Fruit fly (Drosophila melanogaster) whole organism, prepupa: ENCODE results near the gene Acsx2.

ENCODE experiments used
- CG10631 ChIP-seq: fragments of 200-800 bp; sonication (Bioruptor generic); optimal IDR thresholded peaks from 2 replicates; lab custom pipeline; 2016; ENCODE audit warnings: missing biosample characterization, missing genetic modification characterization
- CG10669 ChIP-seq: fragments of 200-800 bp; sonication (Bioruptor generic); optimal IDR thresholded peaks from 3 replicates; lab custom pipeline; 2018; ENCODE audit warnings: missing biosample characterization, mild to moderate bottlenecking, missing genetic modification characterization, moderate library complexity
- CG11762 ChIP-seq: fragments of 200-800 bp; sonication (Bioruptor generic); optimal IDR thresholded peaks from 3 replicates; lab custom pipeline; 2016; ENCODE audit warnings: missing biosample characterization, missing genetic modification characterization; ENCODE audit not compliant: insufficient read depth
- CG11902 ChIP-seq: fragments of 200-800 bp; sonication (Bioruptor generic); optimal IDR thresholded peaks from 3 replicates; lab custom pipeline; 2016; ENCODE audit warnings: missing biosample characterization, missing genetic modification characterization
- CG1621 ChIP-seq: fragments of 200-800 bp; sonication (Bioruptor generic); optimal IDR thresholded peaks from 3 replicates; lab custom pipeline; 2018; ENCODE audit warnings: missing biosample characterization, mild to moderate bottlenecking, missing genetic modification characterization
- CG3032 ChIP-seq: fragments of 200-800 bp; optimal IDR thresholded peaks from 2 replicates; lab custom pipeline; 2019; ENCODE audit warnings: missing biosample characterization, mild to moderate bottlenecking, missing genetic modification characterization, moderate library complexity
- CG3919 ChIP-seq: fragments of 200-800 bp; sonication (Bioruptor generic); optimal IDR thresholded peaks from 3 replicates; lab custom pipeline; 2016; ENCODE audit warnings: missing biosample characterization, missing genetic modification characterization
- CG4318 ChIP-seq: fragments of 200-800 bp; sonication (Bioruptor generic); optimal IDR thresholded peaks from 3 replicates; lab custom pipeline; 2017; ENCODE audit warnings: missing biosample characterization, mild to moderate bottlenecking, missing genetic modification characterization
- CG6163 ChIP-seq: fragments of 200-800 bp; sonication (Bioruptor generic); IDR thresholded peaks from 3 replicates; pipeline ENCODE4 v1.3.6; 2022; ENCODE audit warnings: missing biosample characterization, missing genetic modification characterization
- CG6276 ChIP-seq: fragments of 200-800 bp; sonication (Bioruptor generic); optimal IDR thresholded peaks from 2 replicates; lab custom pipeline; 2017; ENCODE audit warnings: missing biosample characterization, mild to moderate bottlenecking, missing genetic modification characterization
- CG6792 ChIP-seq: fragments of 200-800 bp; sonication (Bioruptor generic); optimal IDR thresholded peaks from 3 replicates; lab custom pipeline; 2016; ENCODE audit warnings: missing biosample characterization, missing genetic modification characterization
- CG6854 ChIP-seq: fragments of 200-800 bp; sonication (Bioruptor generic); optimal IDR thresholded peaks from 2 replicates; lab custom pipeline; 2017; ENCODE audit warnings: missing biosample characterization, mild to moderate bottlenecking, missing genetic modification characterization
- CG7368 ChIP-seq: fragments of 200-800 bp; sonication (Bioruptor generic); optimal IDR thresholded peaks from 3 replicates; lab custom pipeline; 2016; ENCODE audit warnings: missing biosample characterization, missing genetic modification characterization
- CG8119 ChIP-seq: fragments of 200-800 bp; sonication (Bioruptor generic); IDR thresholded peaks from 3 replicates; pipeline ENCODE4 v1.3.6; 2022; ENCODE audit warnings: missing biosample characterization, missing genetic modification characterization
- CG8319 ChIP-seq: fragments of 200-800 bp; sonication (Bioruptor generic); optimal IDR thresholded peaks from 3 replicates; lab custom pipeline; 2016; ENCODE audit warnings: missing biosample characterization, missing genetic modification characterization
- CG9139 ChIP-seq: fragments of 200-800 bp; sonication (Bioruptor generic); optimal IDR thresholded peaks from 3 replicates; lab custom pipeline; 2017; ENCODE audit warnings: missing biosample characterization, mild to moderate bottlenecking, missing genetic modification characterization
- Eip93F ChIP-seq: fragments of 200-800 bp; sonication (Bioruptor generic); optimal IDR thresholded peaks from 2 replicates; lab custom pipeline; 2016; ENCODE audit warnings: missing biosample characterization, mild to moderate bottlenecking, missing genetic modification characterization
- Ets21C ChIP-seq: fragments of 200-800 bp; sonication (Bioruptor generic); optimal IDR thresholded peaks from 3 replicates; lab custom pipeline; 2016; ENCODE audit warnings: missing biosample characterization, missing genetic modification characterization
- Gug ChIP-seq: fragments of 200-800 bp; sonication (Bioruptor generic); IDR thresholded peaks from 2 replicates; pipeline ENCODE4 v1.3.6; 2022; ENCODE audit warnings: missing biosample characterization, missing genetic modification characterization
- Hr38 ChIP-seq: sonication (Bioruptor generic); optimal IDR thresholded peaks from 2 replicates; lab custom pipeline; 2016; ENCODE audit warnings: missing biosample characterization, missing genetic modification characterization
- Hr39 ChIP-seq: fragments of 200-800 bp; sonication (Bioruptor generic); optimal IDR thresholded peaks from 2 replicates; lab custom pipeline; 2016; ENCODE audit warnings: missing biosample characterization, missing genetic modification characterization
- Lpt ChIP-seq: fragments of 200-800 bp; sonication (Bioruptor generic); optimal IDR thresholded peaks from 3 replicates; lab custom pipeline; 2016; ENCODE audit warnings: missing biosample characterization, missing genetic modification characterization
- Met ChIP-seq: fragments of 200-800 bp; sonication (Bioruptor generic); optimal IDR thresholded peaks from 3 replicates; lab custom pipeline; 2016; ENCODE audit warnings: missing biosample characterization, missing genetic modification characterization
- OdsH ChIP-seq: fragments of 200-800 bp; sonication (Bioruptor generic); optimal IDR thresholded peaks from 3 replicates; lab custom pipeline; 2016; ENCODE audit warnings: missing biosample characterization, missing genetic modification characterization
- Smox ChIP-seq: fragments of 200-800 bp; sonication (Bioruptor generic); optimal IDR thresholded peaks from 3 replicates; lab custom pipeline; 2016; ENCODE audit warnings: missing biosample characterization, missing genetic modification characterization
- Sox14 ChIP-seq: fragments of 200-800 bp; sonication (Bioruptor generic); optimal IDR thresholded peaks from 3 replicates; lab custom pipeline; 2016; ENCODE audit warnings: missing biosample characterization, missing genetic modification characterization
- Sox15 ChIP-seq: fragments of 200-800 bp; sonication (Bioruptor generic); optimal IDR thresholded peaks from 3 replicates; lab custom pipeline; 2016; ENCODE audit warnings: missing biosample characterization, missing genetic modification characterization
- acj6 ChIP-seq: fragments of 200-800 bp; sonication (Bioruptor generic); optimal IDR thresholded peaks from 3 replicates; lab custom pipeline; 2016; ENCODE audit warnings: missing biosample characterization, missing genetic modification characterization
- dsx ChIP-seq: fragments of 200-800 bp; optimal IDR thresholded peaks from 3 replicates; lab custom pipeline; 2019; ENCODE audit warnings: missing biosample characterization, mild to moderate bottlenecking, missing genetic modification characterization, moderate library complexity; ENCODE audit not compliant: poor library complexity, severe bottlenecking
- eg ChIP-seq: fragments of 200-800 bp; sonication (Bioruptor generic); IDR thresholded peaks from 3 replicates; pipeline ENCODE4 v1.3.6; 2022; ENCODE audit warnings: missing biosample characterization, missing genetic modification characterization
- esn ChIP-seq: fragments of 200-800 bp; sonication (Bioruptor generic); optimal IDR thresholded peaks from 2 replicates; lab custom pipeline; 2016; ENCODE audit warnings: missing biosample characterization, mild to moderate bottlenecking, missing genetic modification characterization, moderate library complexity
- fd59A ChIP-seq: fragments of 200-800 bp; sonication (Bioruptor generic); optimal IDR thresholded peaks from 2 replicates; lab custom pipeline; 2017; ENCODE audit warnings: missing biosample characterization, mild to moderate bottlenecking, missing genetic modification characterization, missing genetic modification reagents
- pdm3 ChIP-seq: fragments of 200-800 bp; sonication (Bioruptor generic); optimal IDR thresholded peaks from 3 replicates; lab custom pipeline; 2016; ENCODE audit warnings: missing biosample characterization, missing genetic modification characterization
- ss ChIP-seq, 2 experiments: fragments of 200-800 bp; sonication (Bioruptor generic); optimal IDR thresholded peaks; 2 replicates in 1 of 2; 3 replicates in 1 of 2; lab custom pipeline; 2017 to 2018; ENCODE audit warnings: mild to moderate bottlenecking in 2 of 2, missing biosample characterization in 2 of 2, missing genetic modification characterization in 2 of 2, moderate library complexity in 1 of 2
- topi ChIP-seq: fragments of 200-800 bp; sonication (Bioruptor generic); optimal IDR thresholded peaks from 3 replicates; lab custom pipeline; 2016; ENCODE audit warnings: missing biosample characterization, missing genetic modification characterization
- vri ChIP-seq: fragments of 200-800 bp; sonication (Bioruptor generic); optimal IDR thresholded peaks from 3 replicates; lab custom pipeline; 2016; ENCODE audit warnings: missing biosample characterization, mild to moderate bottlenecking, missing genetic modification characterization

Acsx2 gene

dm6 chr3R:19778065-19778800 lies at the start of gene Acsx2:
Acsx2 (plus strand) TSS chr3R:19778750.
- TF ChIP-seq pdm3 (GFP tag; lab: Kevin White, UChicago) (no peak), Sox14 (GFP tag; lab: Kevin White, UChicago) (no peak), CG11762 (GFP tag; lab: Kevin White, UChicago) (no peak), fd59A (GFP tag; lab: Kevin White, UChicago) (no peak), Lpt (no peak), Gug (no peak), dsx (GFP tag; lab: Kevin White, UChicago) (no peak), CG1621 (tag; lab: Kevin White, UChicago) (no peak), eg (GFP tag; lab: Robert Waterston, UW) (no peak), ss (GFP tag; optimal IDR thresholded peaks at IDR 0.05; lab: Kevin White, UChicago) (no peak), Ets21C (GFP tag; lab: Kevin White, UChicago) (no peak), CG10669 (no peak), Smox (GFP tag; lab: Kevin White, UChicago) (no peak), CG6163 (GFP tag; lab: Robert Waterston, UW) (no peak), vri (GFP tag; lab: Kevin White, UChicago) (no peak), Sox15 (no peak), CG3032 (tag; lab: Kevin White, UChicago) (no peak), CG6792 (GFP tag; lab: Kevin White, UChicago) (no peak), CG3919 (no peak), CG6854 (GFP tag; lab: Kevin White, UChicago) (no peak)

- no peak for TF ChIP-seq fd59A (GFP tag; lab: Kevin White, UChicago)
- TF ChIP-seq CG9139 = no peak
- no peak for TF ChIP-seq CG4318 (GFP tag; lab: Kevin White, UChicago)
- no peak for TF ChIP-seq acj6 (GFP tag; lab: Kevin White, UChicago)
- TF ChIP-seq CG6163 (GFP tag; lab: Robert Waterston, UW) = no peak
- no peak for TF ChIP-seq Eip93F
- no peak for TF ChIP-seq Hr38
- no peak for TF ChIP-seq Lpt
- no peak for TF ChIP-seq OdsH
- no peak for TF ChIP-seq Hr39
- TF ChIP-seq CG8319 (GFP tag; lab: Kevin White, UChicago) = no peak
- no peak for TF ChIP-seq Sox15
These were observed 48.1 kb upstream of the Acsx2 start, which contains the start of gene GluClalpha for dm6 chr3R:19730415-19730814. GluClalpha (plus strand) TSS chr3R:19730715.

- TF ChIP-seq Met (GFP tag; lab: Kevin White, UChicago) = no peak
These were observed 47.5 kb upstream of the Acsx2 start for dm6 chr3R:19730953-19731482.

- TF ChIP-seq Eip93F (no peak), esn (no peak), Met (GFP tag; lab: Kevin White, UChicago) (no peak), CG6276 (GFP tag; lab: Kevin White, UChicago) (no peak), Hr38 (no peak), ss (GFP tag; optimal IDR thresholded peaks at IDR 0.05; lab: Kevin White, UChicago) (no peak), fd59A (GFP tag; lab: Kevin White, UChicago) (no peak), CG11902 (no peak), CG1621 (tag; lab: Kevin White, UChicago) (no peak), CG10631 (GFP tag; lab: Kevin White, UChicago) (no peak), OdsH (no peak), CG7368 (no peak), eg (GFP tag; lab: Robert Waterston, UW) (no peak), Sox15 (no peak), topi (GFP tag; lab: Kevin White, UChicago) (no peak), CG3919 (no peak), CG8119 (GFP tag; lab: Robert Waterston, UW) (no peak)
These were observed 35.7 kb upstream of the Acsx2 start for dm6 chr3R:19742893-19743292.
